Worm (Caenorhabditis elegans) whole organism, L1 larva: Measurements from ENCODE around the gene lst-4.

Experiments
- C04F5.9 ChIP-seq: sonication (generic microtip); optimal IDR thresholded peaks from 2 replicates; lab custom pipeline; 2016; ENCODE audit warnings: missing genetic modification characterization, missing compliant biosample characterization
- F16B12.6 ChIP-seq: fragments of 150-350 bp; optimal IDR thresholded peaks from 2 replicates; lab custom pipeline; 2014; ENCODE audit warnings: missing biosample characterization, missing genetic modification characterization
- alr-1 ChIP-seq: fragments of 200-800 bp; sonication (Bioruptor generic); optimal IDR thresholded peaks from 2 replicates; lab custom pipeline; 2018; ENCODE audit warnings: borderline replicate concordance, mild to moderate bottlenecking, missing genetic modification characterization, missing compliant biosample characterization
- blmp-1 ChIP-seq: fragments of 150-350 bp; optimal IDR thresholded peaks from 2 replicates; lab custom pipeline; 2014; ENCODE audit warnings: missing biosample characterization, missing genetic modification characterization
- ceh-88 ChIP-seq: fragments of 200-800 bp; sonication (Bioruptor generic); IDR thresholded peaks from 2 replicates; pipeline ENCODE4 v1.3.6; 2022; ENCODE audit warnings: missing genetic modification characterization, missing compliant biosample characterization
- ces-1 ChIP-seq: fragments of 150-350 bp; optimal IDR thresholded peaks from 2 replicates; lab custom pipeline; 2014; ENCODE audit warnings: missing biosample characterization, missing genetic modification reagents, missing genetic modification characterization
- dpl-1 ChIP-seq, 3 experiments: fragments of 150-350 bp in 2 of 3; sonication (generic microtip) in 1 of 3; optimal IDR thresholded peaks; 2 replicates each; lab custom pipeline; 2014 to 2017; ENCODE audit warnings: missing biosample characterization in 3 of 3, missing genetic modification characterization in 3 of 3, missing genetic modification reagents in 3 of 3
- efl-1 ChIP-seq, 4 experiments: fragments of 150-350 bp; optimal IDR thresholded peaks in 3 of 4; peaks in 1 of 4; 1 replicate in 1 of 4; 2 replicates in 3 of 4; lab custom pipeline; 2014; ENCODE audit warnings: missing biosample characterization in 2 of 4, missing genetic modification characterization in 2 of 4, missing genetic modification reagents in 2 of 4
- efl-3 ChIP-seq: fragments of 200-800 bp; sonication (Bioruptor generic); optimal IDR thresholded peaks from 2 replicates; lab custom pipeline; 2018; ENCODE audit warnings: mild to moderate bottlenecking, missing genetic modification characterization, missing compliant biosample characterization
- elt-3 ChIP-seq, 6 experiments: fragments of 150-350 bp in 1 of 6; sonication (generic microtip); optimal IDR thresholded peaks; 2 replicates each; lab custom pipeline; 2017 to 2018; ENCODE audit warnings: missing biosample characterization in 6 of 6, missing genetic modification characterization in 6 of 6, inconsistent platforms in 1 of 6
- ets-5 ChIP-seq: fragments of 200-800 bp; sonication (Bioruptor generic); IDR thresholded peaks from 2 replicates; pipeline ENCODE4 v1.3.6; 2022; ENCODE audit warnings: missing genetic modification characterization, missing compliant biosample characterization
- fos-1 ChIP-seq: fragments of 150-350 bp; optimal IDR thresholded peaks from 2 replicates; lab custom pipeline; 2014; ENCODE audit warnings: missing biosample characterization, missing genetic modification characterization
- hlh-17 ChIP-seq: fragments of 200-800 bp; sonication (Bioruptor generic); optimal IDR thresholded peaks from 2 replicates; lab custom pipeline; 2018; ENCODE audit warnings: missing genetic modification characterization, mild to moderate bottlenecking, missing compliant biosample characterization, moderate library complexity, borderline replicate concordance
- hpl-2 ChIP-seq: fragments of 150-350 bp; optimal IDR thresholded peaks from 2 replicates; lab custom pipeline; 2014; ENCODE audit warnings: missing biosample characterization, missing genetic modification reagents, missing genetic modification characterization
- irx-1 ChIP-seq: sonication (generic microtip); optimal IDR thresholded peaks from 2 replicates; lab custom pipeline; 2016; ENCODE audit warnings: missing genetic modification characterization, missing compliant biosample characterization
- isw-1 ChIP-seq: fragments of 200-800 bp; sonication (Bioruptor generic); IDR thresholded peaks from 2 replicates; pipeline ENCODE4 v1.3.6; 2022; ENCODE audit warnings: missing genetic modification characterization, missing compliant biosample characterization
- jun-1 ChIP-seq: fragments of 150-350 bp; optimal IDR thresholded peaks from 2 replicates; lab custom pipeline; 2014; ENCODE audit warnings: missing biosample characterization, missing genetic modification reagents, missing genetic modification characterization
- lin-13 ChIP-seq: fragments of 150-350 bp; optimal IDR thresholded peaks from 2 replicates; lab custom pipeline; 2014; ENCODE audit warnings: missing biosample characterization, missing genetic modification reagents, missing genetic modification characterization
- lin-35 ChIP-seq, 2 experiments: fragments of 150-350 bp; optimal IDR thresholded peaks; 2 replicates each; lab custom pipeline; 2014; ENCODE audit warnings: missing biosample characterization in 2 of 2, missing genetic modification characterization in 2 of 2, missing genetic modification reagents in 2 of 2
- lin-39 ChIP-seq: fragments of 150-350 bp; optimal IDR thresholded peaks from 2 replicates; lab custom pipeline; 2014; ENCODE audit warnings: missing biosample characterization, missing genetic modification reagents, missing genetic modification characterization
- mep-1 ChIP-seq: fragments of 150-350 bp; optimal IDR thresholded peaks from 2 replicates; lab custom pipeline; 2014; ENCODE audit warnings: missing biosample characterization, missing genetic modification characterization
- nhr-19 ChIP-seq: fragments of 200-800 bp; sonication (Bioruptor generic); conservative IDR thresholded peaks from 2 replicates; pipeline ENCODE4 v1.3.6; 2022; ENCODE audit warnings: missing genetic modification characterization, missing compliant biosample characterization
- nhr-20 ChIP-seq: sonication (generic microtip); optimal IDR thresholded peaks from 2 replicates; lab custom pipeline; 2016; ENCODE audit warnings: mild to moderate bottlenecking, missing genetic modification characterization, missing compliant biosample characterization
- nhr-237 ChIP-seq: fragments of 150-350 bp; optimal IDR thresholded peaks from 2 replicates; lab custom pipeline; 2014; ENCODE audit warnings: missing biosample characterization, missing genetic modification characterization
- nhr-47 ChIP-seq: sonication (generic microtip); optimal IDR thresholded peaks from 2 replicates; lab custom pipeline; 2016; ENCODE audit warnings: mild to moderate bottlenecking, missing genetic modification characterization, moderate library complexity, missing compliant biosample characterization
- nhr-90 ChIP-seq: sonication (generic microtip); optimal IDR thresholded peaks from 2 replicates; lab custom pipeline; 2016; ENCODE audit warnings: mild to moderate bottlenecking, missing genetic modification characterization, missing compliant biosample characterization; ENCODE audit not compliant: poor library complexity
- sptf-1 ChIP-seq: fragments of 150-350 bp; optimal IDR thresholded peaks from 2 replicates; lab custom pipeline; 2014; ENCODE audit warnings: missing biosample characterization, missing genetic modification characterization
- tbx-2 ChIP-seq: sonication (generic microtip); optimal IDR thresholded peaks from 2 replicates; lab custom pipeline; 2016; ENCODE audit warnings: missing genetic modification characterization, missing compliant biosample characterization
- unc-130 ChIP-seq: fragments of 150-350 bp; optimal IDR thresholded peaks from 2 replicates; lab custom pipeline; 2017; ENCODE audit warnings: missing biosample characterization, missing genetic modification characterization, inconsistent platforms
- zip-4 ChIP-seq: fragments of 200-800 bp; sonication (Bioruptor generic); optimal IDR thresholded peaks from 2 replicates; lab custom pipeline; 2018; ENCODE audit warnings: mild to moderate bottlenecking, missing genetic modification characterization, moderate library complexity, missing compliant biosample characterization

The lst-4 gene

DNA sequence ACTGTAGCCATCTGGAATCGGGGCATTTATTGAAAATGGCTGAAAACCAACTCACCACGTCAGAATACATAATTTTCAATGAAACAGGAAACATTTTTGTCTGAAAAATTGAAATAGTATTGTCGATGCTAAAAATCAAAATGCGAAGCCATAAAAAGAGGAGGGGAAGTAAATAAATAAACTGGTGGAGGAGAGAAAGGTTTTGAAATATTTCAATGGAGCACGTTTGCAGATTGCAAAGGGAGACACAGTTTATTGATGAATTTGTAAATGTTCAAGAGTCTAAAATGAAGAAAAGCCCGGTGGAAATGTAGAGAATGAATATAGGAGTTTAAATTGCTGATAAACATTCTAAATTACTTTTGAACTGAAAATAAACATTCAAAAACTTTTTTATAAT lies 33.4 kb upstream of the lst-4 start, which contains the start of gene F52B11.5:
Gene F52B11.5, minus strand, starts transcription at position 178 of the 400 bp plus-strand sequence.
- TF ChIP-seq dpl-1 (GFP tag; optimal IDR thresholded peaks at IDR 0.05; lab: Kevin White, UChicago) (peak in 1 of 3 experiments; percentile 38), hpl-2 (GFP tag; lab: Kevin White, UChicago) (no peak), nhr-237 (tag; lab: Kevin White, UChicago) (no peak), efl-1 (optimal IDR thresholded peaks at IDR 0.05; lab: Kevin White, UChicago) (peak in 1 of 2 experiments; percentile 17), efl-1 (GFP tag; optimal IDR thresholded peaks at IDR 0.05 in 1 of 2; lab: Kevin White, UChicago) (no peak), lin-39 (tag; lab: Kevin White, UChicago) (no peak), lin-35 (GFP tag; optimal IDR thresholded peaks at IDR 0.05; lab: Kevin White, UChicago) (peak in 1 of 2 experiments; percentile 3), isw-1 (GFP tag; lab: Robert Waterston, UW) (no peak), jun-1 (tag; lab: Kevin White, UChicago) (no peak), hlh-17 (GFP tag; lab: Kevin White, UChicago) (no peak), unc-130 (no peak), ces-1 (GFP tag; lab: Kevin White, UChicago) (no peak)

DNA sequence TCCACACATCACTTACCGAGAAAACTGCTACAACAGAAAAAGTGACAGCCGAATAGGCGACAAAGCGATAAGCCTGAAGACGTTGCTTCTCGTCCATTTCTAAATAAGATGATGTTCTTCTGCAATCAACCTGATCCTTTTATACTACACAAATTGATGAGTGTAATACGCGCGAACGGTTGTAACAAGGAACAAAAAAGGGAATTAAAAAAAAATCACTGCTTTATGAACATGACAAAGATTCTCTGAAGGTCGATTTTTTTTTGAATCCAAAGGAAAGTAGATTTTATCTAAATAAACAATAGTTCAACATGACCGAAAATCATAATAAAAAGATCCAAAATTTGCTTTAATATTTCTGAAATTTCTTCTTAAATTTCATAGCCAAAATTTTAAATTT lies 29.6 kb upstream of the lst-4 start, which contains the start of gene col-133:
Gene col-133, minus strand, starts transcription at position 101 of the 400 bp plus-strand sequence.
- TF ChIP-seq lin-13 (GFP tag; lab: Kevin White, UChicago), result no peak
- TF ChIP-seq fos-1 (tag; lab: Kevin White, UChicago), result no peak
- no peak for TF ChIP-seq F16B12.6 (tag; lab: Kevin White, UChicago)
- TF ChIP-seq nhr-20 (tag; lab: Kevin White, UChicago), result no peak
- no peak for TF ChIP-seq C04F5.9
- no peak for TF ChIP-seq ceh-88 (GFP tag; lab: Robert Waterston, UW)
- no peak for TF ChIP-seq mep-1 (tag; lab: Kevin White, UChicago)
- no peak for TF ChIP-seq tbx-2 (tag; lab: Kevin White, UChicago)
- no peak for TF ChIP-seq lin-39 (tag; lab: Kevin White, UChicago)
- no peak for TF ChIP-seq irx-1 (tag; lab: Kevin White, UChicago)
- no peak for TF ChIP-seq alr-1 (tag; lab: Kevin White, UChicago)
- TF ChIP-seq ets-5, result no peak
- TF ChIP-seq jun-1 (tag; lab: Kevin White, UChicago), result no peak
- TF ChIP-seq sptf-1 (tag; lab: Kevin White, UChicago), result no peak
- TF ChIP-seq nhr-47, result no peak
- TF ChIP-seq, all 84 proteins: peak for 0

DNA sequence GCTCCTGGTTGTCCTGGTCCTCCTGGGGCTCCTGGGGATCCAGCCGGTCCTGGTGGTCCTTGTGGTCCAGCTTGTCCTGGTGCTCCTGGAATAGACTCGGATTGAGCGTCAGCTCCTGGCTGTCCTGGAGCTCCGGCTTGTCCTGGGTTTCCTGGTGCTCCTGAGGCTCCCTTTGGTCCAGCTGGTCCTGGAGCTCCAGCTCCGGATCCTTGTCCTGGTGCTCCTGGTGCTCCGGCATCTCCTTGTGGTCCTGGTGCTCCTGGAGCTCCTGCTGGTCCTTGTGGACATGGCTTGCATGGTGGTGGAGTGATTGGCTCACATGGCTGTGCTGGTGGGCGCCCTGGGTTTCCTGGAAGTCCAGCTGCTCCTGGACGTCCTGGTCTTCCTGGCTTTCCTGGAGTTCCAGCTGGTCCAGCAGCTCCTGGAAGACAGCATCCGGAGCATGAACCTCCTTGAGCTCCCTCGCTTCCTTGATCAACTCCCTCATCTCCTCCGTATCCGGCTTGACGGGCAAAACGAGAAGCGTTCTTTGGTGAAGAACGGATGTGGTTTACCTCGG lies 29.0 kb upstream of the lst-4 start:
- TF ChIP-seq efl-3 (GFP tag; lab: Kevin White, UChicago) (no peak), zip-4 (GFP tag; lab: Kevin White, UChicago) (no peak)

DNA sequence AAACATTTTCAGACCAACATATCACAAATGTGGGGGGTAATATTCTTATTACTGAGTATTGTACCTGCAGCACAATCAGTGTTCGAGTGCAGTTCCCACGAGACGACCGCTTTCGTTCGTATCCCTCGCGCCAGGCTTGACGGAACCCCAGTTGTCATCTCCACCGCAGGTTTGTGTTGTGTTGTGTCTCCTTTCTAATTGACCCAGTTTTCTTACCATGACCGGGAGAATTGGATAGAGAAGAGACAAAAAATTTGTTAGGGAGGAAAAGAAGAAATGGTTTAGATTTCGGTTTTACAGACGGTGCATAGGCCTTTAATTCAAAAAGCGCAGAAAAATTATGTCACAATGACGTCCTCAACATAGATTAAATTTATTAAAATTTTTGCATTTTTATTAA lies 21.6 kb upstream of the lst-4 start, which contains the start of gene noah-2:
Gene noah-2, plus strand, starts transcription at position 13 of the 400 bp plus-strand sequence.
- TF ChIP-seq nhr-90 (tag; lab: Kevin White, UChicago) (no peak), blmp-1 (tag; lab: Kevin White, UChicago) (peak; percentile 94)
- TF ChIP-seq, all 84 proteins: peak for 1

DNA sequence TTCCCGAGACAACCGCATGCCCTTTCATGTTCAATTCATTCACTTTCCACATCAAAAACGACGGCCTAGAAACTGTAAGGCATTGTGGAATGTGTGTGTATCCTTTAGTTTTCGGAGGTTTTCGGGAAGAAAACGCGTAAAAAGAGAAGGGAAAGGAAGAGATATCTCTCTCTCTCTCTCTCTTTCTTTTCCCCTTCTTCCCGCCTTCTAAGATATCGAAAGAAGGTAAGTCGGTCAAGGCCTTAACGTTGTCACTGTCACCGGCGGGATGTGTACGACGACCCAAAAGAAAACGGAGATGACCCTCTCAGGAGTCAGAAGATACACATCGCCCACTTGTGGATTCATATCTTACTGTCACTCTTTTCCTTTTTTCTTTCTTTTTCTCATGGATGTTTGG lies 20.1 kb upstream of the lst-4 start:
- TF ChIP-seq nhr-19 (no peak), mep-1 (tag; lab: Kevin White, UChicago) (peak; percentile 44), efl-1 (optimal IDR thresholded peaks at IDR 0.05; lab: Kevin White, UChicago) (no peak), efl-1 (GFP tag; optimal IDR thresholded peaks at IDR 0.05 in 1 of 2; lab: Kevin White, UChicago) (peak in 1 of 2 experiments; percentile 43), elt-3 (tag; optimal IDR thresholded peaks at IDR 0.05; lab: Kevin White, UChicago) (peak in 2 of 6 experiments; percentile 12 to 36), blmp-1 (tag; lab: Kevin White, UChicago) (peak; percentile 100)
